Worm (Caenorhabditis elegans) whole organism, early embryonic: ENCODE results near the gene fbxa-64.

Experiments used
- B0310.2 ChIP-seq: sonication (generic microtip); optimal IDR thresholded peaks from 2 replicates; lab custom pipeline; 2016; ENCODE audit warnings: mild to moderate bottlenecking, missing genetic modification characterization, missing compliant biosample characterization
- ama-1 ChIP-seq: fragments of 150-350 bp; optimal IDR thresholded peaks from 2 replicates; lab custom pipeline; 2014
- ceh-13 ChIP-seq: fragments of 200-800 bp; sonication (Bioruptor generic); optimal IDR thresholded peaks from 2 replicates; lab custom pipeline; 2018; ENCODE audit warnings: mild to moderate bottlenecking, missing genetic modification characterization, missing compliant biosample characterization
- ets-7 ChIP-seq: sonication (generic microtip); optimal IDR thresholded peaks from 2 replicates; lab custom pipeline; 2016; ENCODE audit warnings: missing genotype, missing genetic modification characterization, missing compliant biosample characterization
- flt-1 ChIP-seq: fragments of 200-800 bp; sonication (Bioruptor generic); IDR thresholded peaks from 2 replicates; pipeline ENCODE4 v1.3.6; 2022; ENCODE audit warnings: missing genetic modification characterization, missing compliant biosample characterization
- scrt-1 ChIP-seq: fragments of 200-800 bp; sonication (Bioruptor generic); IDR thresholded peaks from 2 replicates; pipeline ENCODE4 v1.3.6; 2022; ENCODE audit warnings: missing genetic modification characterization, missing compliant biosample characterization
- tra-4 ChIP-seq: sonication (generic microtip); optimal IDR thresholded peaks from 2 replicates; lab custom pipeline; 2017; ENCODE audit warnings: missing genetic modification characterization, missing compliant biosample characterization

- TF ChIP-seq ets-7 (tag; lab: Kevin White, UChicago) (no peak), ceh-13 (GFP tag; lab: Kevin White, UChicago) (no peak), tra-4 (tag; lab: Kevin White, UChicago) (no peak), ama-1 (no peak), B0310.2 (tag; lab: Kevin White, UChicago) (no peak), scrt-1 (GFP tag; lab: Robert Waterston, UW) (no peak), flt-1 (GFP tag; lab: Robert Waterston, UW) (no peak)
Observed at ce11 chrV:3299437-3299836, 21.5 kb upstream of the fbxa-64 start.
